Fruit fly (Drosophila melanogaster): Measurements from ENCODE around the gene mge.

- TF ChIP-seq tj (GFP tag; optimal IDR thresholded peaks at IDR 0.05): no peak
- TF ChIP-seq CG7101 (tag; optimal IDR thresholded peaks at IDR 0.05): no peak
- TF ChIP-seq Mnt (GFP tag; optimal IDR thresholded peaks at IDR 0.05): no peak
- no peak for TF ChIP-seq CG11617 (GFP tag; optimal IDR thresholded peaks at IDR 0.05)
- TF ChIP-seq Hr96 (GFP tag; optimal IDR thresholded peaks at IDR 0.05): no peak
Observed at dm6 chr3L:3937806-3938205, 28.1 kb upstream of the mge start, which contains the start of gene CG10866.
